Worm (Caenorhabditis elegans) whole organism, L4 larva: ENCODE data around the gene Y39B6A.30.

ENCODE experiments used
- F26F4.8 ChIP-seq: fragments of 200-800 bp; sonication (Bioruptor generic); conservative IDR thresholded peaks from 2 replicates; pipeline ENCODE4 v1.3.6; 2022; ENCODE audit warnings: missing genetic modification characterization, missing compliant biosample characterization
- F37D6.2 ChIP-seq: sonication (generic microtip); optimal IDR thresholded peaks from 2 replicates; lab custom pipeline; 2016; ENCODE audit warnings: mild to moderate bottlenecking, missing genetic modification characterization, missing compliant biosample characterization
- aha-1 ChIP-seq: fragments of 150-350 bp; peaks from one replicate; lab custom pipeline; 2014; ENCODE audit warnings: missing biosample characterization, missing genetic modification characterization
- aly-2 ChIP-seq: sonication (generic microtip); optimal IDR thresholded peaks from 2 replicates; lab custom pipeline; 2018; ENCODE audit warnings: missing biosample characterization, missing genetic modification characterization
- ceh-20 ChIP-seq: fragments of 200-800 bp; sonication (Bioruptor generic); IDR thresholded peaks from 2 replicates; pipeline ENCODE4 v1.3.6; 2022; ENCODE audit warnings: missing genetic modification reagents, missing genetic modification characterization, missing compliant biosample characterization
- ceh-28 ChIP-seq: fragments of 150-350 bp; optimal IDR thresholded peaks from 2 replicates; lab custom pipeline; 2014; ENCODE audit warnings: missing biosample characterization, missing genetic modification reagents, missing genetic modification characterization
- ceh-62 ChIP-seq: sonication (generic microtip); optimal IDR thresholded peaks from 2 replicates; lab custom pipeline; 2017; ENCODE audit warnings: missing biosample characterization, missing genetic modification characterization
- daf-19 ChIP-seq: fragments of 200-800 bp; sonication (Bioruptor generic); conservative IDR thresholded peaks from 2 replicates; pipeline ENCODE4 v1.3.6; 2022; ENCODE audit warnings: missing genetic modification characterization, missing compliant biosample characterization
- dpl-1 ChIP-seq: fragments of 150-350 bp; optimal IDR thresholded peaks from 2 replicates; lab custom pipeline; 2014; ENCODE audit warnings: missing biosample characterization, missing genetic modification reagents, missing genetic modification characterization
- egl-43 ChIP-seq: fragments of 200-800 bp; sonication (Bioruptor generic); IDR thresholded peaks from 2 replicates; pipeline ENCODE4 v1.3.6; 2022; ENCODE audit warnings: missing genetic modification reagents, missing genetic modification characterization, missing compliant biosample characterization
- hlh-30 ChIP-seq: sonication (generic microtip); optimal IDR thresholded peaks from 2 replicates; lab custom pipeline; 2017; ENCODE audit warnings: antibody characterized with exemption, mild to moderate bottlenecking, missing genetic modification characterization, missing compliant biosample characterization; ENCODE audit not compliant: insufficient read depth
- hmg-1.1 ChIP-seq: fragments of 200-800 bp; sonication (Bioruptor generic); IDR thresholded peaks from 2 replicates; pipeline ENCODE4 v1.3.6; 2022; ENCODE audit warnings: missing genetic modification reagents, missing genetic modification characterization, missing compliant biosample characterization
- lin-29 ChIP-seq: fragments of 200-800 bp; sonication (Bioruptor generic); IDR thresholded peaks from 2 replicates; pipeline ENCODE4 v1.3.6; 2022; ENCODE audit warnings: missing genetic modification reagents, missing genetic modification characterization, missing compliant biosample characterization
- lin-38 ChIP-seq: fragments of 200-800 bp; sonication (Bioruptor generic); IDR thresholded peaks from 2 replicates; pipeline ENCODE4 v1.3.6; 2022; ENCODE audit warnings: missing genetic modification reagents, missing genetic modification characterization, missing compliant biosample characterization
- lin-39 ChIP-seq: fragments of 150-350 bp; optimal IDR thresholded peaks from 2 replicates; lab custom pipeline; 2014; ENCODE audit warnings: missing biosample characterization, missing genetic modification reagents, missing genetic modification characterization
- mep-1 ChIP-seq: fragments of 150-350 bp; sonication (generic microtip); optimal IDR thresholded peaks from 3 replicates; lab custom pipeline; 2014; ENCODE audit warnings: missing biosample characterization, missing genetic modification characterization
- nhr-102 ChIP-seq: sonication (generic microtip); optimal IDR thresholded peaks from 2 replicates; lab custom pipeline; 2016; ENCODE audit warnings: mild to moderate bottlenecking, missing genetic modification characterization, moderate library complexity, missing compliant biosample characterization
- nhr-76 ChIP-seq: fragments of 150-350 bp; optimal IDR thresholded peaks from 2 replicates; lab custom pipeline; 2014; ENCODE audit warnings: missing biosample characterization, missing genetic modification characterization
- php-3 ChIP-seq: fragments of 200-800 bp; sonication (Bioruptor generic); IDR thresholded peaks from 2 replicates; pipeline ENCODE4 v1.3.6; 2022; ENCODE audit warnings: missing genetic modification reagents, missing genetic modification characterization, missing compliant biosample characterization
- pqm-1 ChIP-seq: sonication (generic microtip); optimal IDR thresholded peaks from 2 replicates; lab custom pipeline; 2017; ENCODE audit warnings: missing biosample characterization, missing genetic modification characterization
- spr-3 ChIP-seq: fragments of 200-800 bp; sonication (Bioruptor generic); optimal IDR thresholded peaks from 2 replicates; lab custom pipeline; 2018; ENCODE audit warnings: mild to moderate bottlenecking, missing genetic modification characterization, missing compliant biosample characterization
- tra-1 ChIP-seq: fragments of 200-800 bp; sonication (Bioruptor generic); IDR thresholded peaks from 2 replicates; pipeline ENCODE4 v1.3.6; 2022; ENCODE audit warnings: missing genetic modification reagents, missing genetic modification characterization, missing compliant biosample characterization
- zfp-2 ChIP-seq: sonication (generic microtip); optimal IDR thresholded peaks from 2 replicates; lab custom pipeline; 2016; ENCODE audit warnings: mild to moderate bottlenecking, missing genetic modification characterization, missing compliant biosample characterization
- zfp-3 ChIP-seq: fragments of 200-800 bp; sonication (Bioruptor generic); conservative IDR thresholded peaks from 2 replicates; pipeline ENCODE4 v1.3.6; 2022; ENCODE audit warnings: missing genetic modification reagents, missing genetic modification characterization, missing compliant biosample characterization
- ztf-11 ChIP-seq: fragments of 150-350 bp; optimal IDR thresholded peaks from 2 replicates; lab custom pipeline; 2014; ENCODE audit warnings: missing biosample characterization, missing genetic modification characterization

Y39B6A.30 gene

ce11 chrV:19053281-19053680 is 38.9 kb downstream of the Y39B6A.30 start (continued):
- no peak for TF ChIP-seq dpl-1
- TF ChIP-seq F26F4.8 (GFP tag; lab: Robert Waterston, UW) = no peak
- no peak for TF ChIP-seq lin-39 (tag; lab: Kevin White, UChicago)
- no peak for TF ChIP-seq ceh-62
- TF ChIP-seq lin-38 (GFP tag; lab: Robert Waterston, UW) = no peak
- TF ChIP-seq aly-2 (tag; lab: Kevin White, UChicago) = no peak
- TF ChIP-seq hlh-30 (tag; lab: Kevin White, UChicago) = peak; percentile 55
- peak; percentile 72 for TF ChIP-seq php-3
- 0 out of 2 replicates have a peak, but pooled peaks have one; percentile 39 for TF ChIP-seq tra-1 (GFP tag; lab: Robert Waterston, UW)
- TF ChIP-seq daf-19 (GFP tag; lab: Robert Waterston, UW) = no peak
- TF ChIP-seq F37D6.2 (tag; lab: Kevin White, UChicago) = no peak

DNA sequence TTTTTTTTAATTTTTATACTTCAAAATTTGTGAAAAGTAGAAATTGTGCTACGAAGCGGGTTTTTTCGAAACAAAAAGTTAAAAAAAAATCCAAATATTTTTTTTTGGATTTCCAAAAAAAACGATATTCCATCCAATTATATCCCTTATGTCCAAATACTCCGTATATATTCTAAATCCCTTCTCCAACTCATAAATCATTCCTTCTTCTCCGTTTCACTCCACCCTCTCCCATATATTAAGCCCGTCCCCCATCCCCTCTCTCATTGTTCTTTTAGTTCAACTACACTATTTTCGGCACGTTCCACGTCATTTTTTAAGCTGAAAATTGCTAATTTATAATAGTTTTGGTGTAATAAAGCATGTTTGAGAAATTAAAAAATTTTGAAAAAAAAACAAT is 43.2 kb downstream of the Y39B6A.30 start:
- TF ChIP-seq ceh-20 (GFP tag; lab: Robert Waterston, UW) (0 out of 2 replicates have a peak, but pooled peaks have one; percentile 31), mep-1 (tag; lab: Kevin White, UChicago) (no peak)

DNA sequence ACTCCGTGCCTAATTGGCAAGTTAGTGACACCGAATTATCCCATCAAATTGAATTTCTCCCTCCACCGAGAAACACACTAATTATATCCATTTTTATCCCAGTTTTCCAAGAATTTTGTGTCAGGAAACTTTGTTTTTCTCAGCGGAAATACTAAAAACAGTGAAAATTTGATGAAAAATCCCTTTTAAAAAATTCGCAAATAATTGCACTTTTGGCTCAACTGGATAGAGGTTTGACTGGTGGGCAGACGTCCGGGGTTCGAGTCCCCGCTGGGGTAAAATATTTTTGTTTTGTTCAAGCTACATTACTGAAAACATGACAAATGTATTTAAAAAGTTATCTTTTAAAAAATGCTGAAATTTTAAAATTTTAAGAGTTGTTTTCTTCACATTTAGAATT is 43.7 kb downstream of the Y39B6A.30 start:
- no peak for TF ChIP-seq nhr-102 (tag; lab: Kevin White, UChicago)
- peak; percentile 14 for TF ChIP-seq aha-1
- TF ChIP-seq, all 104 proteins: peak for 1

DNA sequence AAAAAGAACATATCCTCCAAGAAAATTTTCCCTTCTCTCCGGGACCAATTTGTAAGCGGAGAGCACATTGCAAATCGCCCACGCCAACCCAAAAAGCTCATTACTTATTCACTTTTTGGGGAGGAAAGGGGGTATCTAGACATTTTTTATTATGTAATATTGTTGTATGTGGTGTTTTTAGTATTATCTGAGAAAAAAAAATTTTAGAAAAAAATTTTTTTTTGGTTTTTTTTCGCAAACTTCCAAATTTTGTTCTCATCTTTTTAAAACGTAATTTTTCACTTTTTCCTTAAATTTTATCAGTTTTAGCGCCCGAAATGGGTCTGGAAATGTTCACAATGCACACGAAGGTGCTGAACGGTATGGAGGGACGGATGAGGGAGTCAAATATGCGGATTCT is 45.5 kb downstream of the Y39B6A.30 start, which contains the start of gene twk-46:
TSS of gene twk-46 (plus strand) at position 301 of the 400 bp plus-strand sequence.
- TF ChIP-seq zfp-3 (no peak), ztf-11 (no peak), egl-43 (GFP tag; lab: Robert Waterston, UW) (no peak), lin-29 (no peak), ceh-62 (no peak)

DNA sequence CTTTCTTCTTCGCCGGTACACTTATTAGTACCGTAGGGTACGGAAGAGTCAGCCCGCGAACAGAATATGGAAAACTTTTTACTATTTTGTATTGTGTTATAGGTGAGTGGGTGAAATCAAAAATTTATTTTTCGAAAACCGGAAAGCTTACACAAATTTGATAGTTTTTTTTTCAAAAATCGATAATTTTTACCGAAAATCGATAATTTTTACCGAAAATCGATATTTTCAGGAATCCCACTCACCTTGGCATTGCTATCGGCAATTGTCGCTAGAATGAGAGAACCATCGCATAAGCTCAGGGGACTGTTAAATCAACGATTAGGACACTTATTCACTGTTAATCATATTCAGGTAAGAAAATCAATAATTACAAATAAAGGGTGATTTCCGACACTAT is 49.0 kb downstream of the Y39B6A.30 start:
- TF ChIP-seq mep-1 (tag; lab: Kevin White, UChicago) = no peak
- peak; percentile 77 for TF ChIP-seq ceh-28 (tag; lab: Kevin White, UChicago)

- TF ChIP-seq ceh-28 (tag; lab: Kevin White, UChicago) = peak; percentile 21
- TF ChIP-seq, all 104 proteins: peak for 1; not testable (repeated sequence) for 103
Observed at ce11 chrV:19065945-19066344, 51.6 kb downstream of the Y39B6A.30 start.

ce11 chrV:19068888-19069287 is 54.5 kb downstream of the Y39B6A.30 start:
- TF ChIP-seq spr-3 (GFP tag; lab: Kevin White, UChicago) (no peak), pqm-1 (tag; lab: Kevin White, UChicago) (no peak), ceh-28 (tag; lab: Kevin White, UChicago) (peak; percentile 59), nhr-76 (no peak), zfp-2 (no peak), hmg-1.1 (GFP tag; lab: Robert Waterston, UW) (no peak)
- TF ChIP-seq, all 104 proteins: peak for 1
